Worm (Caenorhabditis elegans) whole organism, L3 larva: ENCODE results near the gene npr-16.

Source experiments
- ceh-16 ChIP-seq: sonication (generic microtip); optimal IDR thresholded peaks from 2 replicates; lab custom pipeline; 2017; ENCODE audit warnings: missing biosample characterization, missing genetic modification characterization
- ceh-82 ChIP-seq: fragments of 150-350 bp; optimal IDR thresholded peaks from 2 replicates; lab custom pipeline; 2014; ENCODE audit warnings: missing biosample characterization, missing genetic modification characterization
- fkh-10 ChIP-seq: sonication (generic microtip); optimal IDR thresholded peaks from 2 replicates; lab custom pipeline; 2017; ENCODE audit warnings: missing biosample characterization, missing genetic modification reagents, missing genetic modification characterization

- no peak for TF ChIP-seq ceh-82
- TF ChIP-seq fkh-10: no peak
- TF ChIP-seq ceh-16 (tag; lab: Kevin White, UChicago): no peak
These were observed 11.4 kb upstream of the npr-16 start for ce11 chrX:3507214-3507613.
